Fruit fly (Drosophila melanogaster) whole organism, larva: Measurements from ENCODE around the gene GILT1.

Source experiments
- noc ChIP-seq: fragments of 200-800 bp; sonication (Bioruptor generic); optimal IDR thresholded peaks from 3 replicates; lab custom pipeline; 2019; ENCODE audit warnings: missing biosample characterization, mild to moderate bottlenecking, missing genetic modification characterization, moderate library complexity

The GILT1 gene

DNA sequence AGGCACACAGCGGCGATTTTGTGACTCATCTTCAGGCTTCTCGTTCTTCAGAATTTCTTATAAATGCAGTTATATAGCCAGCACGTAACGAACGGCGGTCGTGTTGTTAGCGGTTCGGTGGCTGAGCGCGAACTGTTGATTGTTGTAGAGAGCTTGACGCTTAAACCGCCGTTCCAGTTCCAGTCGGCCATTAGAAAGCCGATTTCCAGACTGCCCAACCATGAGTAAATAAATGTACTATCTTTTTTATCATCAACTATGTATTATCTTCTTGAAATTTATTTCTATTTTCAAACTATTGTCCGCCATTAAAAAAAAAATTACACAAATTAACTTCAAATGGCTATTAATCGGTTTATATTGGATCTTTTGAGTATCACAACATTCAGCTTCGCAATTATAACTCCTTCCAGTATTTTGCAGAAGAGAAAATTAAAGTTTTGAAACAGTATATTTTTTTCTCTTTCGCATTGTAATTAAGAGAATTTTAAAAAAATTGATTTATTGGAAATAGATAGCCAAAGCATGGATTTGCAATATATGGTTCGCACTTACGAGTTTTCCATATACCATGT lies at the start of gene GILT1:
GILT1 (minus strand) TSS at position 141 of the 575 bp plus-strand sequence.
- no peak for TF ChIP-seq noc

DNA sequence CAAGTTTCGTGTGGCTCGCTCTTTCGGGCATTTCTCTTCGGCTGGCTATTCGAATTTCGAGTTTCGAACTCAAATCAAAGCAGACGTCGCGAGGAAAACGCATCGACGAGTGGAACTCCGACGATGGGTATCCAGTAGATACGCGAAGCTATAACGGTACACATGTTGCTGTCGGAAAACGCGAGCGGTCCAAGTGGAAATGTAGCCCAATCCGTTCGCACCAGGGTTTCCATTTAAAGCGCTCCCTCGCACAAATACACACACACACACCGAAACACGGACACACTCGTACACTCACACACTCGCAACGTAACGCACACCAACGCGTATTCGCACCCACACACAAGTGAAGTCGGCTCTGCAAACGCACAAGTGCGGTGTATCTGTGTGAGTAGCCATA lies 48.7 kb upstream of the GILT1 start, which contains the start of gene side-IV:
side-IV (plus strand) TSS at position 253 of the 400 bp plus-strand sequence.
- TF ChIP-seq noc, result no peak

- TF ChIP-seq noc, result no peak
Measured at dm6 chr3R:13448354-13448753, 46.7 kb upstream of the GILT1 start.

dm6 chr3R:13446489-13446888 lies 44.8 kb upstream of the GILT1 start:
- peak; percentile 39 for TF ChIP-seq noc

DNA sequence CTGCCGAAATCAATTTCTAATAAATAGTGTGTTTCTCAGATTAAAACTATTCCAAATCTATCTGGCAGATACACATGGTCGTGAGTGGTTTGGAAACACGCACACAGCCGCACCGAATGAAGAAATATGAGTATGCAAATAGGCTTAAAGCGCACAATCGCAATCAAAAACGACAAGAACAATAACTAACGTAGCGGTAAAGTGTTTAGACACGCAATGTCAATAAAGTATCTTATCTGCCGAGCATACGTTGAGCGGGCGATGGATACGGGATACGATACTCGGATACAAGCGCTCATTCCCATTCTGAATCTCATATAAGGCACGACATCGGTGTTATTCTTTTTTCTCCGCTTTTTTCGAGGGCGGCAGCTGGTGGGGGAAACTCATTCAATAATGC lies 44.4 kb upstream of the GILT1 start:
- TF ChIP-seq noc, result no peak

- no peak for TF ChIP-seq noc
Measured at dm6 chr3R:13441703-13442102, 40.0 kb upstream of the GILT1 start.

DNA sequence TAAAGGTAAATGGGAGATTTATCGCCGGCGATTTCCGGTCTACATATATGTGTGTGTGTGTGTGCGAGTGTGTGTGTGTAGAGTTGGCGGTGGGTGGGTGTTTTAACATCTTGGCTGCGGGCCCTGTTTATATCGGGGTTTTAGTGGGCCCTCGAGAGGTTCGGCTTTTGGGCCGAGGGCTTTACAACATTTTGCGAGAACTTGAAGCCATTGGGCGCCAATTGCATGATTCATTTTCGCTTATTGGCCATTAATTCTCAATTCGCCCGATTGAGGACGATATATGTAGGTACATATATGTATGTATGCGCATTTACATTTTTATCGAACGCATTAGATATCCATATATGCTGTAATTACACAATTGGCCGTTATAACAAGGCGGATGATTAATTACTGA lies 34.2 kb upstream of the GILT1 start:
- no peak for TF ChIP-seq noc

- no peak for TF ChIP-seq noc
Measured at dm6 chr3R:13434325-13435168, 32.9 kb upstream of the GILT1 start, which contains the start of gene yrt. TSS of gene yrt (minus strand) at chr3R:13434984.

DNA sequence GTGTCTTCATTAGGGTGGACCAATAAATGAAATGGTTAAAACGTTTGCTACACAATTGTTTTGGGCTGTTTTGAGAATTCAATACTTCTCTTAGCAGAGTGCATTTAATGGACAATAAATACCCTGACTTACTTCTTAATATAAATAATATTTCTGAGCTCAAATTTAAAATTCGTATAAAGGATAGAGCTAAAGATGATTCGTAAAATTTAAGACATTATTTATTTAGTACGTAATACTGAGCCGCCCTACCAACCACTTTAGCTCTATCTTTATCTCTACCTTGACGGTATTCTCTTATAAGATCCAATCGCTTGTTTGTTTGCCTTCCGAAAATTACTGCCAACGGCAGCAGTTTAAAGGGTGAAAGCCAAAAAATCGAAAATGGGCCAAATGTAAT lies 32.0 kb upstream of the GILT1 start:
- peak; percentile 90 for TF ChIP-seq noc

- peak; percentile 57 for TF ChIP-seq noc
Measured at dm6 chr3R:13428341-13429040, 26.8 kb upstream of the GILT1 start.

dm6 chr3R:13425470-13426033 lies 23.9 kb upstream of the GILT1 start, which contains the start of gene Act87E:
TSS of gene Act87E (plus strand) at chr3R:13425983.
- peak; percentile 12 for TF ChIP-seq noc

DNA sequence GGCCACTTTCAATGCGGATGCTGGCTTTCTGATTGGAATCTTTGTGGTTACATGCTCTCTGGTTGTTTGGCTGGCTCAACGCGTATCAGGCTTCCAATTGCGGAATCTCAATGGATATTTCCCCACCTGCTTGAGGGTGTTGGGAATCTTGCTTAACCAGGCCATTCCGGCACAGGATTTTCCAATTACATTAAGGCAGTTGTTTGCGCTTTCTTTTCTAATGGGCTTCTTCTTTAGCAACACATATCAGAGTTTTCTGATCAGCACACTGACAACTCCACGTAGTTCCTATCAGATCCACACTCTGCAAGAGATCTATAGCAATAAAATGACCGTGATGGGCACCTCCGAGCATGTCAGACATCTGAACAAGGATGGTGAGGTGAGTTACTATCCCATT lies 20.5 kb upstream of the GILT1 start:
- no peak for TF ChIP-seq noc

dm6 chr3R:13419979-13420378 lies 18.3 kb upstream of the GILT1 start, which contains the start of gene Ir87a:
TSS of gene Ir87a (plus strand) at chr3R:13420279.
- no peak for TF ChIP-seq noc

DNA sequence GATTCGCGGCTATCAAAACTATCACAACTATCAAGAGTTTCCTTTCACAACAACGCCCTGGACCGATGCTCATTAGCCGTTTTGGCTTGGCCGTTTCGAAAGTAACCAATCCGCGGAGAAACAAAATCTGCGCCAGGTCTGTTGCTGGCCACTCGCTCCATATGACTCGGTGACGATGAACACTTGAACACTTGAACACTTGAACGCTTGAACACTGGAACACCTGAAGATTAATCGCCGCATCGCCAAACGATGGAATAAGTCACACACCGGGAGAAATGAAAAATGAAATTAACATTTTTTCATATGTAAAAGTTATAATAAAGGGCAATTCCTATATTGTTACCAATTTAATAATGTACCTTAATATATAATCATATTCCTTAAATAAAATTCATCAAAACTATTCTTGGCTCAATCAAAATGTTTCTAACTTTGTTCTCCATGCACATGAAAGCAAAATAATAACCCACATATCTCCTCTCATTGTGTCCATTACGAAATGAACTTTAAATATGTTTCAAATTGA lies 15.5 kb upstream of the GILT1 start:
- no peak for TF ChIP-seq noc

dm6 chr3R:13415186-13415585 lies 13.5 kb upstream of the GILT1 start, which contains the start of gene yellow-e:
TSS of gene yellow-e (minus strand) at chr3R:13415286.
- TF ChIP-seq noc, result no peak

- TF ChIP-seq noc, result no peak
Measured at dm6 chr3R:13412704-13413103, 11.0 kb upstream of the GILT1 start.

dm6 chr3R:13406898-13407297 lies 5.2 kb upstream of the GILT1 start, which contains the start of gene yellow-e2:
TSS of gene yellow-e2 (minus strand) at chr3R:13406998.
- no peak for TF ChIP-seq noc
